Fruit fly (Drosophila melanogaster) whole organism, pupa: Measurements from ENCODE around the gene CG33257.

ENCODE experiments used
- CG17806 ChIP-seq: fragments of 200-800 bp; sonication (Bioruptor generic); optimal IDR thresholded peaks from 2 replicates; lab custom pipeline; 2018; ENCODE audit warnings: missing biosample characterization, mild to moderate bottlenecking, missing genetic modification characterization, moderate library complexity
- CG8301 ChIP-seq: fragments of 200-800 bp; sonication (Bioruptor generic); optimal IDR thresholded peaks from 2 replicates; lab custom pipeline; 2018; ENCODE audit warnings: missing biosample characterization, mild to moderate bottlenecking, missing genetic modification characterization
- Ets98B ChIP-seq: fragments of 200-800 bp; sonication (Bioruptor generic); IDR thresholded peaks from 2 replicates; pipeline ENCODE4 v1.3.6; 2022; ENCODE audit warnings: missing biosample characterization, missing genetic modification characterization
- Pif1A ChIP-seq: fragments of 200-800 bp; sonication (Bioruptor generic); optimal IDR thresholded peaks from 3 replicates; lab custom pipeline; 2016; ENCODE audit warnings: missing biosample characterization, missing genetic modification characterization
- Pif1B ChIP-seq: fragments of 200-800 bp; sonication (Bioruptor generic); optimal IDR thresholded peaks from 3 replicates; lab custom pipeline; 2016; ENCODE audit warnings: missing biosample characterization, missing genetic modification characterization
- Snoo ChIP-seq: fragments of 200-800 bp; sonication (Bioruptor generic); optimal IDR thresholded peaks from 3 replicates; lab custom pipeline; 2017; ENCODE audit warnings: missing biosample characterization, mild to moderate bottlenecking, missing genetic modification characterization, inconsistent platforms
- rn ChIP-seq: fragments of 200-800 bp; sonication (Bioruptor generic); IDR thresholded peaks from 2 replicates; pipeline ENCODE4 v1.3.6; 2022; ENCODE audit warnings: missing biosample characterization, missing genetic modification characterization

DNA sequence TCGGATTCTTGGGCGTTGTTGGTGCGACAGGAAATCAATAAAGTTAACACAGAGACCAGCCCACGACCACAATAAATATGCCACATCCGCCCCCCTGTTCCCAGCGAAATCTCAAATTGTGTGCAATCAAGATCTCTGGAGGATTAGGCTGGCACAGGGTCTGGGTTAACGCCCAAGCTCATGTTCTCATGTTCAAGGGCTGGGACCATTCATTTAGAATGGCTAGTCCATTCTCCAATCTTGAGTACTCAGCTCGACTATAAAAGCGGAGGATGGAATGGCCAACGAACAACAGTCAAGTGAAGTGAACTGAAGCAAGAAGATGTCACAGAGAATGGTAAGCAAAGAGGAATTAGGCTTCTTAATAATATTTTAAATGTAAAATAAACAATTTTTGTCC lies 13.1 kb upstream of the CG33257 start, which contains the start of gene CG13056:
- TF ChIP-seq Pif1B (GFP tag; lab: Kevin White, UChicago) (no peak), Pif1A (GFP tag; lab: Kevin White, UChicago) (no peak), rn (GFP tag; lab: Robert Waterston, UW) (no peak), CG17806 (no peak), Snoo (no peak), Ets98B (no peak), CG8301 (tag; lab: Kevin White, UChicago) (no peak)
